Fruit fly (Drosophila melanogaster): Measurements from ENCODE around the gene CG31198.

The CG31198 gene

dm6 chr3R:21739750-21740319 lies 14.3 kb upstream of the CG31198 start, which contains the start of gene CG5849:
CG5849 (plus strand) TSS chr3R:21740105.
- TF ChIP-seq gl (tag; optimal IDR thresholded peaks at IDR 0.05) (no peak), CG9948 (tag; optimal IDR thresholded peaks at IDR 0.05) (no peak), Ets98B (GFP tag; IDR thresholded peaks at IDR 0.05) (no peak), CG8159 (tag; optimal IDR thresholded peaks at IDR 0.05) (no peak), CG10348 (GFP tag; IDR thresholded peaks at IDR 0.05) (no peak), rn (GFP tag; IDR thresholded peaks at IDR 0.05) (no peak), CG13204 (GFP tag; optimal IDR thresholded peaks at IDR 0.05) (no peak), CG14655 (GFP tag; optimal IDR thresholded peaks at IDR 0.05) (no peak), Pif1A (GFP tag; optimal IDR thresholded peaks at IDR 0.05) (no peak), D1 (tag; optimal IDR thresholded peaks at IDR 0.05) (no peak), CG8301 (tag; optimal IDR thresholded peaks at IDR 0.05) (no peak), CG34367 (tag; optimal IDR thresholded peaks at IDR 0.05) (no peak), Snoo (tag; optimal IDR thresholded peaks at IDR 0.05) (no peak), CG4496 (GFP tag; IDR thresholded peaks at IDR 0.05) (no peak), CG15710 (tag; optimal IDR thresholded peaks at IDR 0.05) (no peak), EcR (GFP tag; optimal IDR thresholded peaks at IDR 0.05) (no peak)

- no peak for TF ChIP-seq rn (GFP tag; IDR thresholded peaks at IDR 0.05)
- peak; percentile 65 for TF ChIP-seq EcR (GFP tag; optimal IDR thresholded peaks at IDR 0.05)
These were observed 13.3 kb upstream of the CG31198 start for dm6 chr3R:21740766-21741350.

dm6 chr3R:21744988-21745387 lies 9.1 kb upstream of the CG31198 start, which contains the start of gene CG31343:
CG31343 (plus strand) TSS chr3R:21745266.
- TF ChIP-seq CG13204 (GFP tag; optimal IDR thresholded peaks at IDR 0.05) (no peak), Snoo (tag; optimal IDR thresholded peaks at IDR 0.05) (no peak), rn (GFP tag; IDR thresholded peaks at IDR 0.05) (no peak), CG8159 (tag; optimal IDR thresholded peaks at IDR 0.05) (no peak), fd96Ca (GFP tag; IDR thresholded peaks at IDR 0.05) (no peak), CG8301 (tag; optimal IDR thresholded peaks at IDR 0.05) (no peak), CG17806 (tag; optimal IDR thresholded peaks at IDR 0.05) (no peak), CG14655 (GFP tag; optimal IDR thresholded peaks at IDR 0.05) (no peak)

dm6 chr3R:21745887-21746286 lies 8.2 kb upstream of the CG31198 start:
- TF ChIP-seq CG13204 (GFP tag; optimal IDR thresholded peaks at IDR 0.05) = no peak
- no peak for TF ChIP-seq EcR (GFP tag; optimal IDR thresholded peaks at IDR 0.05)
- TF ChIP-seq fd96Ca (GFP tag; IDR thresholded peaks at IDR 0.05) = no peak
- no peak for TF ChIP-seq CG32121 (GFP tag; IDR thresholded peaks at IDR 0.05)
- TF ChIP-seq CG8301 (tag; optimal IDR thresholded peaks at IDR 0.05) = no peak
- no peak for TF ChIP-seq CG10348 (GFP tag; IDR thresholded peaks at IDR 0.05)
- no peak for TF ChIP-seq CG15710 (tag; optimal IDR thresholded peaks at IDR 0.05)
- TF ChIP-seq gl (tag; optimal IDR thresholded peaks at IDR 0.05) = no peak
- no peak for TF ChIP-seq Snoo (tag; optimal IDR thresholded peaks at IDR 0.05)
- no peak for TF ChIP-seq CG34367 (tag; optimal IDR thresholded peaks at IDR 0.05)
- no peak for TF ChIP-seq Ets98B (GFP tag; IDR thresholded peaks at IDR 0.05)
- TF ChIP-seq CG9948 (tag; optimal IDR thresholded peaks at IDR 0.05) = no peak
- TF ChIP-seq CG12605 (GFP tag; IDR thresholded peaks at IDR 0.05) = no peak
- TF ChIP-seq Pif1A (GFP tag; optimal IDR thresholded peaks at IDR 0.05) = no peak
- no peak for TF ChIP-seq CG4496 (GFP tag; IDR thresholded peaks at IDR 0.05)
- TF ChIP-seq CG14655 (GFP tag; optimal IDR thresholded peaks at IDR 0.05) = no peak
- no peak for TF ChIP-seq rn (GFP tag; IDR thresholded peaks at IDR 0.05)
- no peak for TF ChIP-seq D1 (tag; optimal IDR thresholded peaks at IDR 0.05)
- TF ChIP-seq Pif1B (GFP tag; optimal IDR thresholded peaks at IDR 0.05) = no peak

- TF ChIP-seq CG17806 (tag; optimal IDR thresholded peaks at IDR 0.05) (no peak), EcR (GFP tag; optimal IDR thresholded peaks at IDR 0.05) (no peak), CG34367 (tag; optimal IDR thresholded peaks at IDR 0.05) (no peak), fd96Ca (GFP tag; IDR thresholded peaks at IDR 0.05) (no peak), Ets98B (GFP tag; IDR thresholded peaks at IDR 0.05) (no peak), CG9948 (tag; optimal IDR thresholded peaks at IDR 0.05) (no peak), gl (tag; optimal IDR thresholded peaks at IDR 0.05) (no peak), Pif1A (GFP tag; optimal IDR thresholded peaks at IDR 0.05) (no peak), Snoo (tag; optimal IDR thresholded peaks at IDR 0.05) (no peak), Pif1B (GFP tag; optimal IDR thresholded peaks at IDR 0.05) (no peak), CG14655 (GFP tag; optimal IDR thresholded peaks at IDR 0.05) (no peak), CG8301 (tag; optimal IDR thresholded peaks at IDR 0.05) (no peak), CG4496 (GFP tag; IDR thresholded peaks at IDR 0.05) (no peak), D1 (tag; optimal IDR thresholded peaks at IDR 0.05) (no peak), CG15710 (tag; optimal IDR thresholded peaks at IDR 0.05) (no peak), CG13204 (GFP tag; optimal IDR thresholded peaks at IDR 0.05) (no peak), CG8159 (tag; optimal IDR thresholded peaks at IDR 0.05) (no peak), CG10348 (GFP tag; IDR thresholded peaks at IDR 0.05) (no peak), CG12605 (GFP tag; IDR thresholded peaks at IDR 0.05) (no peak)
These were observed 4.9 kb upstream of the CG31198 start, which contains the start of gene CG31233 for dm6 chr3R:21748954-21749920. CG31233 (plus strand) TSS chr3R:21749853.
